Worm (Caenorhabditis elegans): ENCODE results near the gene irg-3.

ce11 chrV:2621879-2622278, 29.5 kb downstream of the irg-3 start, which contains the start of gene srh-271:
- TF ChIP-seq sdz-12 (GFP tag; optimal IDR thresholded peaks at IDR 0.05) (no peak), aly-2 (tag; optimal IDR thresholded peaks at IDR 0.05) (no peak), nhr-10 (tag; optimal IDR thresholded peaks at IDR 0.05) (no peak), ceh-20 (GFP tag; IDR thresholded peaks at IDR 0.05) (no peak), nhr-11 (tag; optimal IDR thresholded peaks at IDR 0.05) (no peak), pqm-1 (tag; optimal IDR thresholded peaks at IDR 0.05) (no peak), unc-62 (GFP tag; optimal IDR thresholded peaks at IDR 0.05 in 1 of 2) (no peak), unc-62 (tag; optimal IDR thresholded peaks at IDR 0.05) (no peak), hif-1 (tag; optimal IDR thresholded peaks at IDR 0.05) (no peak), lsy-2 (tag; optimal IDR thresholded peaks at IDR 0.05) (no peak), mxl-3 (GFP tag; optimal IDR thresholded peaks at IDR 0.05) (no peak), lin-13 (GFP tag; optimal IDR thresholded peaks at IDR 0.05) (no peak)
